Worm (Caenorhabditis elegans): ENCODE measurements around the gene lec-9.

The lec-9 gene

DNA sequence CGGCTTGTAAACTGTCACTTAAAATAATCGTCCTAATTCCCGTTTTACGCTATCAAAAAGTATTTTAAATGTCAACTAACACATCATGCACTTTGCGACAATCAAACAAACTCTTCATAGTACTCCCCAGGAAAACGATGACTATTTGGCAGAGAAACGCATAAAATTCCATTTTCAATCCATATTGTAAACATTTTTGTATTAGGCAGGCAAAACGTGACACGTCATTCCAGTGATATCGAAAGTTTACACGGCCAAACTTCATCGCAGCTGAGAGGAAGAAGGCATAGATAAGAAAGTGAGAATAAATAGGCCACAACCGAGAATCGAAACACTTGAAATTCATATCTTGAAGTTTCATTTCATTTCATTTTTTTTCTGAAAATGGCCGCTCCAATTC, at the start of gene lec-9:
Gene lec-9 (plus strand): TSS at position 349 of the 400 bp plus-strand sequence.
- TF ChIP-seq sptf-2 (GFP tag; optimal IDR thresholded peaks at IDR 0.05) (no peak), fkh-3 (tag; optimal IDR thresholded peaks at IDR 0.05) (no peak), lin-35 (GFP tag; optimal IDR thresholded peaks at IDR 0.05) (no peak), hsf-1 (GFP tag; IDR thresholded peaks at IDR 0.05) (no peak), ceh-79 (tag; optimal IDR thresholded peaks at IDR 0.05) (no peak), F10E7.11 (tag; optimal IDR thresholded peaks at IDR 0.05) (no peak), lin-54 (GFP tag; optimal IDR thresholded peaks at IDR 0.05) (no peak), sea-2 (GFP tag; IDR thresholded peaks at IDR 0.05) (no peak), tbp1 (GFP tag; optimal IDR thresholded peaks at IDR 0.05) (no peak), ceh-91 (GFP tag; IDR thresholded peaks at IDR 0.05) (no peak), madf-8 (GFP tag; conservative IDR thresholded peaks at IDR 0.05) (no peak), cebp-2 (GFP tag; IDR thresholded peaks at IDR 0.05) (no peak), nhr-80 (tag; optimal IDR thresholded peaks at IDR 0.05) (peak; percentile 85), hmg-20 (GFP tag; IDR thresholded peaks at IDR 0.05) (no peak), F39B2.1 (GFP tag; IDR thresholded peaks at IDR 0.05) (no peak), madf-3 (GFP tag; IDR thresholded peaks at IDR 0.05) (no peak), athp-1 (tag; optimal IDR thresholded peaks at IDR 0.05) (no peak), zfh-2 (GFP tag; conservative IDR thresholded peaks at IDR 0.05) (no peak), akir-1 (GFP tag; optimal IDR thresholded peaks at IDR 0.05) (no peak), Y79H2A.3 (GFP tag; conservative IDR thresholded peaks at IDR 0.05) (no peak), let-607 (tag; optimal IDR thresholded peaks at IDR 0.05) (peak; percentile 63 to 74), dpl-1 (GFP tag; optimal IDR thresholded peaks at IDR 0.05) (no peak), ztf-6 (GFP tag; IDR thresholded peaks at IDR 0.05) (no peak), atf-7 (tag; optimal IDR thresholded peaks at IDR 0.05) (peak; percentile 50), B0019.2 (GFP tag; conservative IDR thresholded peaks at IDR 0.05) (no peak), F57A8.1 (GFP tag; optimal IDR thresholded peaks at IDR 0.05) (no peak), gei-17 (GFP tag; optimal IDR thresholded peaks at IDR 0.05) (no peak), pha-4 (tag; optimal IDR thresholded peaks at IDR 0.05) (peak; percentile 74), Y53G8AR.9 (GFP tag; conservative IDR thresholded peaks at IDR 0.05) (no peak), ztf-22 (GFP tag; optimal IDR thresholded peaks at IDR 0.05) (peak; percentile 20), ztf-18 (tag; optimal IDR thresholded peaks at IDR 0.05) (no peak), lsy-27 (tag; optimal IDR thresholded peaks at IDR 0.05; ENCODE audit: borderline replicate concordance, insufficient read depth) (no peak), egrh-3 (GFP tag; IDR thresholded peaks at IDR 0.05) (no peak), ets-4 (GFP tag; optimal IDR thresholded peaks at IDR 0.05) (peak; percentile 17), xnd-1 (tag; optimal IDR thresholded peaks at IDR 0.05) (no peak), snpc-1.3 (tag; optimal IDR thresholded peaks at IDR 0.05; ENCODE audit: insufficient read depth) (no peak), die-1 (tag; optimal IDR thresholded peaks at IDR 0.05) (no peak), Y95B8A.8 (GFP tag; IDR thresholded peaks at IDR 0.05) (no peak), lir-1 (GFP tag; conservative IDR thresholded peaks at IDR 0.05) (no peak), unc-62 (GFP tag; optimal IDR thresholded peaks at IDR 0.05) (no peak), ekl-4 (GFP tag; IDR thresholded peaks at IDR 0.05) (no peak)
